Fruit fly (Drosophila melanogaster) whole organism, embryonic: Measurements from ENCODE around the gene CG4613.
A peak's percentile ranks its signal among the peaks of the same experiment; 100 is the strongest.

ENCODE experiments used
- ATbp ChIP-seq: fragments of 200-800 bp; sonication (Bioruptor generic); optimal IDR thresholded peaks from 2 replicates; lab custom pipeline; 2017; ENCODE audit warnings: missing biosample characterization, mild to moderate bottlenecking, missing genetic modification characterization, missing genetic modification reagents
- Bgb ChIP-seq: fragments of 200-800 bp; sonication (Bioruptor generic); IDR thresholded peaks from 2 replicates; pipeline ENCODE4 v1.3.6; 2022; ENCODE audit warnings: missing biosample characterization, missing genetic modification characterization; ENCODE audit not compliant: partially characterized antibody
- C15 ChIP-seq: fragments of 200-800 bp; sonication (Bioruptor generic); IDR thresholded peaks from 3 replicates; pipeline ENCODE4 v1.3.6; 2022; ENCODE audit warnings: missing biosample characterization, missing genetic modification characterization
- CG11560 ChIP-seq: fragments of 200-800 bp; sonication (Bioruptor generic); IDR thresholded peaks from 3 replicates; pipeline ENCODE4 v1.3.6; 2022; ENCODE audit warnings: missing biosample characterization, missing genetic modification characterization
- CG11695 ChIP-seq: fragments of 200-800 bp; sonication (Bioruptor generic); IDR thresholded peaks from 3 replicates; pipeline ENCODE4 v1.3.6; 2022; ENCODE audit warnings: missing biosample characterization, missing genetic modification characterization
- CG12104 ChIP-seq: fragments of 200-800 bp; sonication (Bioruptor generic); optimal IDR thresholded peaks from 3 replicates; lab custom pipeline; 2016; ENCODE audit warnings: missing biosample characterization, missing genetic modification characterization
- CG12219 ChIP-seq: fragments of 200-800 bp; sonication (Bioruptor generic); optimal IDR thresholded peaks from 3 replicates; lab custom pipeline; 2018; ENCODE audit warnings: missing biosample characterization, mild to moderate bottlenecking, missing genetic modification characterization
- CG12769 ChIP-seq: fragments of 200-800 bp; sonication (Bioruptor generic); optimal IDR thresholded peaks from 2 replicates; lab custom pipeline; 2019; ENCODE audit warnings: missing biosample characterization, mild to moderate bottlenecking, missing genetic modification characterization, moderate library complexity
- CG13624 ChIP-seq: fragments of 200-800 bp; sonication (Bioruptor generic); optimal IDR thresholded peaks from 2 replicates; lab custom pipeline; 2016; ENCODE audit warnings: missing biosample characterization, missing genetic modification characterization
- CG1602 ChIP-seq: fragments of 200-800 bp; sonication (Bioruptor generic); optimal IDR thresholded peaks from 3 replicates; lab custom pipeline; 2016; ENCODE audit warnings: missing biosample characterization, missing genetic modification characterization
- CG1603 ChIP-seq: fragments of 200-800 bp; sonication (Bioruptor generic); optimal IDR thresholded peaks from 2 replicates; lab custom pipeline; 2019; ENCODE audit warnings: missing biosample characterization, mild to moderate bottlenecking, missing genetic modification characterization, moderate library complexity
- CG31224 ChIP-seq: fragments of 200-800 bp; sonication (Bioruptor generic); IDR thresholded peaks from 2 replicates; pipeline ENCODE4 v1.3.6; 2022; ENCODE audit warnings: missing biosample characterization, missing genetic modification characterization
- CG3281 ChIP-seq: fragments of 200-800 bp; sonication (Bioruptor generic); optimal IDR thresholded peaks from 3 replicates; lab custom pipeline; 2017; ENCODE audit warnings: missing biosample characterization, mild to moderate bottlenecking, missing genetic modification characterization
- CG34376 ChIP-seq: fragments of 200-800 bp; sonication (Bioruptor generic); optimal IDR thresholded peaks from 2 replicates; lab custom pipeline; 2018; ENCODE audit warnings: missing biosample characterization, mild to moderate bottlenecking, missing genetic modification characterization
- CG34422 ChIP-seq: fragments of 200-800 bp; sonication (Bioruptor generic); IDR thresholded peaks from 3 replicates; pipeline ENCODE4 v1.3.6; 2022; ENCODE audit warnings: missing biosample characterization, missing genetic modification characterization
- CG4328 ChIP-seq: fragments of 200-800 bp; sonication (Bioruptor generic); optimal IDR thresholded peaks from 3 replicates; lab custom pipeline; 2017; ENCODE audit warnings: missing biosample characterization, missing genetic modification reagents, missing genetic modification characterization
- CG6254 ChIP-seq: fragments of 200-800 bp; sonication (Bioruptor generic); optimal IDR thresholded peaks from 3 replicates; lab custom pipeline; 2017; ENCODE audit warnings: mild to moderate bottlenecking, missing biosample characterization, missing genetic modification reagents, missing genetic modification characterization
- CG7839 ChIP-seq: fragments of 200-800 bp; sonication (Bioruptor generic); optimal IDR thresholded peaks from 3 replicates; lab custom pipeline; 2018; ENCODE audit warnings: missing biosample characterization, mild to moderate bottlenecking, missing genetic modification characterization, moderate library complexity
- CG8765 ChIP-seq: fragments of 200-800 bp; sonication (Bioruptor generic); IDR thresholded peaks from 2 replicates; pipeline ENCODE4 v1.3.6; 2022; ENCODE audit warnings: missing biosample characterization, missing genetic modification characterization
- CG9817 ChIP-seq: fragments of 200-800 bp; sonication (Bioruptor generic); optimal IDR thresholded peaks from 2 replicates; lab custom pipeline; 2018; ENCODE audit warnings: missing biosample characterization, mild to moderate bottlenecking, missing genetic modification characterization, moderate library complexity
- Camta ChIP-seq: fragments of 200-800 bp; sonication (Bioruptor generic); optimal IDR thresholded peaks from 2 replicates; lab custom pipeline; 2016; ENCODE audit warnings: missing biosample characterization, missing genetic modification characterization
- D19A ChIP-seq: fragments of 200-800 bp; optimal IDR thresholded peaks from 3 replicates; lab custom pipeline; 2019; ENCODE audit warnings: missing biosample characterization, mild to moderate bottlenecking, missing genetic modification characterization, moderate library complexity
- Drgx ChIP-seq: fragments of 200-800 bp; sonication (Bioruptor generic); IDR thresholded peaks from 2 replicates; pipeline ENCODE4 v1.3.6; 2022; ENCODE audit warnings: missing biosample characterization, missing genetic modification characterization
- ERR ChIP-seq: fragments of 200-800 bp; sonication (Bioruptor generic); optimal IDR thresholded peaks from 2 replicates; lab custom pipeline; 2016; ENCODE audit warnings: missing biosample characterization, missing genetic modification characterization
- GATAe ChIP-seq: fragments of 200-800 bp; sonication (Bioruptor generic); conservative IDR thresholded peaks from 2 replicates; pipeline ENCODE4 v1.3.6; 2022; ENCODE audit warnings: missing biosample characterization, missing genetic modification characterization
- HLH4C ChIP-seq: fragments of 200-800 bp; sonication (Bioruptor generic); IDR thresholded peaks from 3 replicates; pipeline ENCODE4 v1.3.6; 2022; ENCODE audit warnings: missing biosample characterization, missing genetic modification characterization; ENCODE audit not compliant: partially characterized antibody
- Hr3 ChIP-seq: fragments of 200-800 bp; sonication (Bioruptor generic); optimal IDR thresholded peaks from 3 replicates; lab custom pipeline; 2016; ENCODE audit warnings: missing biosample characterization, missing genetic modification characterization
- Lim3 ChIP-seq: fragments of 200-800 bp; sonication (Bioruptor generic); IDR thresholded peaks from 2 replicates; pipeline ENCODE4 v1.3.6; 2022; ENCODE audit warnings: missing biosample characterization, missing genetic modification characterization
- Mes4 ChIP-seq: fragments of 200-800 bp; sonication (Bioruptor generic); optimal IDR thresholded peaks from 2 replicates; lab custom pipeline; 2016; ENCODE audit warnings: missing biosample characterization, missing genetic modification characterization
- Nf-YB ChIP-seq: fragments of 200-800 bp; sonication (Bioruptor generic); optimal IDR thresholded peaks from 3 replicates; lab custom pipeline; 2019; ENCODE audit warnings: missing biosample characterization, mild to moderate bottlenecking, missing genetic modification characterization, moderate library complexity
- Nf-YC ChIP-seq: fragments of 200-800 bp; optimal IDR thresholded peaks from 3 replicates; lab custom pipeline; 2019; ENCODE audit warnings: missing biosample characterization, mild to moderate bottlenecking, missing genetic modification characterization, moderate library complexity
- Vsx1 ChIP-seq: fragments of 200-800 bp; sonication (Bioruptor generic); optimal IDR thresholded peaks from 2 replicates; lab custom pipeline; 2017; ENCODE audit warnings: missing biosample characterization, mild to moderate bottlenecking, missing genetic modification characterization, missing genetic modification reagents
- ap ChIP-seq: fragments of 200-800 bp; sonication (Bioruptor generic); IDR thresholded peaks from 2 replicates; pipeline ENCODE4 v1.3.6; 2022; ENCODE audit warnings: missing biosample characterization, missing genetic modification characterization
- bbx ChIP-seq: fragments of 200-800 bp; sonication (Bioruptor generic); IDR thresholded peaks from 2 replicates; pipeline ENCODE4 v1.3.6; 2022; ENCODE audit warnings: missing biosample characterization, missing genetic modification characterization; ENCODE audit not compliant: partially characterized antibody
- fd3F ChIP-seq: fragments of 200-800 bp; sonication (Bioruptor generic); optimal IDR thresholded peaks from 2 replicates; lab custom pipeline; 2018; ENCODE audit warnings: missing biosample characterization, mild to moderate bottlenecking, missing genetic modification characterization, moderate library complexity
- grn ChIP-seq: fragments of 200-800 bp; sonication (Bioruptor generic); optimal IDR thresholded peaks from 3 replicates; lab custom pipeline; 2017; ENCODE audit warnings: missing biosample characterization, missing genetic modification characterization
- gro ChIP-seq: fragments of 200-800 bp; sonication (Bioruptor generic); optimal IDR thresholded peaks from 2 replicates; lab custom pipeline; 2016; ENCODE audit warnings: missing biosample characterization, missing genetic modification characterization
- her ChIP-seq: fragments of 200-800 bp; sonication (Bioruptor generic); optimal IDR thresholded peaks from 2 replicates; lab custom pipeline; 2016; ENCODE audit warnings: missing biosample characterization, missing genetic modification characterization
- kay ChIP-seq: fragments of 200-800 bp; sonication (Bioruptor generic); optimal IDR thresholded peaks from 2 replicates; lab custom pipeline; 2016; ENCODE audit warnings: missing biosample characterization, missing genetic modification characterization
- ken ChIP-seq: fragments of 200-800 bp; sonication (Bioruptor generic); IDR thresholded peaks from 3 replicates; pipeline ENCODE4 v1.3.6; 2022; ENCODE audit warnings: missing biosample characterization, missing genetic modification characterization
- lbe ChIP-seq: fragments of 200-800 bp; sonication (Bioruptor generic); optimal IDR thresholded peaks from 2 replicates; lab custom pipeline; 2016; ENCODE audit warnings: missing biosample characterization, mild to moderate bottlenecking, missing genetic modification characterization
- mam ChIP-seq: fragments of 200-800 bp; sonication (Bioruptor generic); optimal IDR thresholded peaks from 3 replicates; lab custom pipeline; 2016; ENCODE audit warnings: missing biosample characterization, missing genetic modification characterization
- mirr ChIP-seq: fragments of 200-800 bp; sonication (Bioruptor generic); optimal IDR thresholded peaks from 3 replicates; lab custom pipeline; 2018; ENCODE audit warnings: missing biosample characterization, mild to moderate bottlenecking, missing genetic modification characterization
- mld ChIP-seq: fragments of 200-800 bp; sonication (Bioruptor generic); IDR thresholded peaks from 3 replicates; pipeline ENCODE4 v1.3.6; 2022; ENCODE audit warnings: missing biosample characterization, missing genetic modification characterization; ENCODE audit not compliant: partially characterized antibody
- nerfin-1 ChIP-seq: fragments of 200-800 bp; sonication (Bioruptor generic); optimal IDR thresholded peaks from 3 replicates; lab custom pipeline; 2019; ENCODE audit warnings: missing biosample characterization, mild to moderate bottlenecking, missing genetic modification characterization, moderate library complexity
- pb ChIP-seq: fragments of 200-800 bp; sonication (Bioruptor generic); optimal IDR thresholded peaks from 3 replicates; lab custom pipeline; 2016; ENCODE audit warnings: missing biosample characterization, missing genetic modification characterization
- pfk ChIP-seq: fragments of 200-800 bp; sonication (Bioruptor generic); optimal IDR thresholded peaks from 2 replicates; lab custom pipeline; 2018; ENCODE audit warnings: missing biosample characterization, mild to moderate bottlenecking, missing genetic modification characterization, moderate library complexity
- ro ChIP-seq: fragments of 200-800 bp; sonication (Bioruptor generic); IDR thresholded peaks from 2 replicates; pipeline ENCODE4 v1.3.6; 2022; ENCODE audit warnings: missing biosample characterization, missing genetic modification characterization
- schlank ChIP-seq: fragments of 200-800 bp; sonication (Bioruptor generic); optimal IDR thresholded peaks from 2 replicates; lab custom pipeline; 2018; ENCODE audit warnings: missing biosample characterization, mild to moderate bottlenecking, missing genetic modification characterization
- sens ChIP-seq: fragments of 200-800 bp; sonication (Bioruptor generic); peaks from one replicate; lab custom pipeline; 2016; ENCODE audit warnings: missing biosample characterization, missing genetic modification characterization
- seq ChIP-seq: fragments of 200-800 bp; sonication (Bioruptor generic); IDR thresholded peaks from 2 replicates; pipeline ENCODE4 v1.3.6; 2022; ENCODE audit warnings: missing biosample characterization, missing genetic modification characterization
- sug ChIP-seq: fragments of 200-800 bp; optimal IDR thresholded peaks from 2 replicates; lab custom pipeline; 2019; ENCODE audit warnings: missing biosample characterization, mild to moderate bottlenecking, missing genetic modification characterization, moderate library complexity

Gene CG4613

dm6 chr3L:14553891-14554303 is 32.4 kb upstream of the CG4613 start (continued):
- peak; percentile 56 for TF ChIP-seq CG13624 (GFP tag; lab: Kevin White, UChicago)
- no peak for TF ChIP-seq CG12219 (GFP tag; lab: Kevin White, UChicago)
- no peak for TF ChIP-seq pfk (GFP tag; lab: Kevin White, UChicago)
- peak; percentile 15 for TF ChIP-seq gro
- no peak for TF ChIP-seq CG4328
- no peak for TF ChIP-seq CG9817 (tag; lab: Kevin White, UChicago)
- TF ChIP-seq ERR (GFP tag; lab: Kevin White, UChicago) = peak; percentile 4
- no peak for TF ChIP-seq CG34422
- TF ChIP-seq grn = no peak
- peak; percentile 2 for TF ChIP-seq Nf-YC (tag; lab: Kevin White, UChicago)
- TF ChIP-seq ap (GFP tag; lab: Robert Waterston, UW) = no peak
- TF ChIP-seq lbe (GFP tag; lab: Kevin White, UChicago) = no peak
- TF ChIP-seq CG1602 (GFP tag; lab: Kevin White, UChicago) = no peak
- peak; percentile 91 for TF ChIP-seq sug (tag; lab: Kevin White, UChicago)
- peak; percentile 70 for TF ChIP-seq CG12769 (tag; lab: Kevin White, UChicago)
- peak; percentile 11 for TF ChIP-seq Vsx1 (GFP tag; lab: Kevin White, UChicago)
- TF ChIP-seq Drgx (GFP tag; lab: Robert Waterston, UW) = no peak
- TF ChIP-seq CG34376 (GFP tag; lab: Kevin White, UChicago) = peak; percentile 48
- TF ChIP-seq GATAe = peak; percentile 52
- peak; percentile 35 for TF ChIP-seq sens
- TF ChIP-seq CG7839 (tag; lab: Kevin White, UChicago) = no peak
- TF ChIP-seq C15 (GFP tag; lab: Robert Waterston, UW) = no peak
- 0 out of 3 replicates have a peak, but pooled peaks have one; percentile 9 for TF ChIP-seq CG11695 (GFP tag; lab: Robert Waterston, UW)
- no peak for TF ChIP-seq fd3F (GFP tag; lab: Kevin White, UChicago)
- no peak for TF ChIP-seq Lim3 (GFP tag; lab: Robert Waterston, UW)
- TF ChIP-seq pb (GFP tag; lab: Kevin White, UChicago) = no peak

- TF ChIP-seq CG34376 (GFP tag; lab: Kevin White, UChicago) (no peak), ken (GFP tag; lab: Robert Waterston, UW) (no peak), CG6254 (GFP tag; lab: Kevin White, UChicago) (no peak), nerfin-1 (tag; lab: Kevin White, UChicago) (no peak), CG31224 (GFP tag; lab: Robert Waterston, UW) (no peak), CG12104 (GFP tag; lab: Kevin White, UChicago) (no peak), Mes4 (no peak), CG3281 (GFP tag; lab: Kevin White, UChicago) (no peak), Nf-YB (no peak), CG1603 (tag; lab: Kevin White, UChicago) (peak; percentile 49), seq (no peak), Bgb (GFP tag; lab: Robert Waterston, UW) (no peak), ro (GFP tag; lab: Robert Waterston, UW) (no peak), mld (GFP tag; lab: Robert Waterston, UW) (no peak), her (GFP tag; lab: Kevin White, UChicago) (no peak), mam (no peak), ATbp (GFP tag; lab: Kevin White, UChicago) (no peak), kay (GFP tag; lab: Kevin White, UChicago) (no peak), D19A (no peak), schlank (tag; lab: Kevin White, UChicago) (no peak), CG11560 (tag; lab: Robert Waterston, UW) (no peak), HLH4C (GFP tag; lab: Robert Waterston, UW) (no peak), mirr (no peak), Hr3 (no peak), Camta (GFP tag; lab: Kevin White, UChicago) (no peak), bbx (GFP tag; lab: Robert Waterston, UW) (no peak), C15 (GFP tag; lab: Robert Waterston, UW) (no peak), CG8765 (GFP tag; lab: Robert Waterston, UW) (no peak)
Observed at dm6 chr3L:14552925-14553239, 31.4 kb upstream of the CG4613 start.
